Worm (Caenorhabditis elegans): ENCODE data around the gene bre-2.

Gene bre-2

ce11 chrIII:13123440-13123839, 16.0 kb downstream of the bre-2 start:
- TF ChIP-seq nfya-1 (tag; optimal IDR thresholded peaks at IDR 0.05; ENCODE audit: insufficient read depth) (peak; percentile 5), fkh-10 (GFP tag; optimal IDR thresholded peaks at IDR 0.05) (peak; percentile 69), nhr-77 (tag; optimal IDR thresholded peaks at IDR 0.05) (no peak)

DNA sequence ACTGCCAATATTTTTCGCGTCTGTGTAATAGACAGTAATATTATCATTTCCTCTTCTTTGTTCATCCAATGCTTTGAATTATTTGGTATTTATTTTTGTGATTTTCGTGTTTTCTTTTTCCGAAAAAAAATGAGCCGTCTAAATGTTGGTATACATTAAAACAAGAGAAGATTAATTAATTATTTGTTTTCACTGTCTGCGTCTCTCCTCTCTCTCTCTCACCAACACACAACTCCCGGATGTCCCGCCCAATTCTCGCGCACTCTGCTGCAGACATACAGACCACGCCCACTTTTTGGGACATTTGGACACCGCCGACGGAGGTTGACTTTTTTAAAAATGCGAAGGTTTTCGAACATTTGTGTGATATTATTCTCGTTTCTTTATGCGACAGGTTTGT, 19.9 kb downstream of the bre-2 start, which contains the start of gene zig-8:
Gene zig-8, plus strand, starts transcription at position 301 of the 400 bp plus-strand sequence.
- TF ChIP-seq R02D3.7 (tag; optimal IDR thresholded peaks at IDR 0.05) (no peak), ceh-82 (tag; optimal IDR thresholded peaks at IDR 0.05) (no peak), unc-62 (GFP tag; optimal IDR thresholded peaks at IDR 0.05) (no peak), ztf-4 (tag; optimal IDR thresholded peaks at IDR 0.05) (no peak), nhr-25 (tag; optimal IDR thresholded peaks at IDR 0.05) (no peak), nhr-67 (tag; optimal IDR thresholded peaks at IDR 0.05) (no peak), ceh-16 (tag; optimal IDR thresholded peaks at IDR 0.05) (no peak), nfya-1 (tag; optimal IDR thresholded peaks at IDR 0.05; ENCODE audit: insufficient read depth) (peak; percentile 33), pqm-1 (tag; optimal IDR thresholded peaks at IDR 0.05) (no peak)

DNA sequence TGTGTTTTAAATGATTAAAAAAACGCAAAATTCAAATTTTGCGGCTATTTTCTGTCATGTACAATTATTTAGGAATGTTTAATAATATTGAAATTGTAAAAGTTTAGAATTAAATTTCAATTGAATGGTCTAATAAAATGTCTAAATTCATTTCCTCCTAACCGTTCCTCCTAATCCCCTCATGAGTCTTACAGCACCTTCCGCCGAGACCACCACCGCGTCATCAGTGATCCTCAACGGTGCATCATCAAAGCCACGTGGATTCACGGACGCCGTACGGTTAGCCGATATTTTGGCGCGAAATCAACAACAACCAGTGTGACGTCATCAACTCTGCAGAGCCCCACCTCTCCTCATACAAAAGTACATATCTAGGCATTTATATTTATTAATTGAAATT, 21.0 kb downstream of the bre-2 start:
- TF ChIP-seq lin-39 (tag; optimal IDR thresholded peaks at IDR 0.05) = no peak
- no peak for TF ChIP-seq ztf-4 (tag; optimal IDR thresholded peaks at IDR 0.05)
- no peak for TF ChIP-seq lsy-12 (tag; optimal IDR thresholded peaks at IDR 0.05)
- no peak for TF ChIP-seq aly-2 (tag; optimal IDR thresholded peaks at IDR 0.05)
- TF ChIP-seq snpc-4 (tag; optimal IDR thresholded peaks at IDR 0.05) = no peak
- no peak for TF ChIP-seq ceh-28 (tag; optimal IDR thresholded peaks at IDR 0.05)
- no peak for TF ChIP-seq fkh-10 (GFP tag; optimal IDR thresholded peaks at IDR 0.05)
- no peak for TF ChIP-seq mml-1 (tag; optimal IDR thresholded peaks at IDR 0.05)
- no peak for TF ChIP-seq egl-5 (tag; optimal IDR thresholded peaks at IDR 0.05)
- TF ChIP-seq ceh-9 (tag; optimal IDR thresholded peaks at IDR 0.05) = no peak
- no peak for TF ChIP-seq ceh-82 (tag; optimal IDR thresholded peaks at IDR 0.05)
- no peak for TF ChIP-seq pha-4 (tag; optimal IDR thresholded peaks at IDR 0.05)
- no peak for TF ChIP-seq elt-1 (tag; optimal IDR thresholded peaks at IDR 0.05)
- TF ChIP-seq unc-62 (GFP tag; optimal IDR thresholded peaks at IDR 0.05) = no peak
- no peak for TF ChIP-seq elt-2 (tag; optimal IDR thresholded peaks at IDR 0.05)
- no peak for TF ChIP-seq sea-2 (GFP tag; optimal IDR thresholded peaks at IDR 0.05)
- no peak for TF ChIP-seq nfya-1 (tag; optimal IDR thresholded peaks at IDR 0.05; ENCODE audit: insufficient read depth)
- TF ChIP-seq eor-1 (tag; optimal IDR thresholded peaks at IDR 0.05) = no peak
- no peak for TF ChIP-seq ceh-16 (tag; optimal IDR thresholded peaks at IDR 0.05)

DNA sequence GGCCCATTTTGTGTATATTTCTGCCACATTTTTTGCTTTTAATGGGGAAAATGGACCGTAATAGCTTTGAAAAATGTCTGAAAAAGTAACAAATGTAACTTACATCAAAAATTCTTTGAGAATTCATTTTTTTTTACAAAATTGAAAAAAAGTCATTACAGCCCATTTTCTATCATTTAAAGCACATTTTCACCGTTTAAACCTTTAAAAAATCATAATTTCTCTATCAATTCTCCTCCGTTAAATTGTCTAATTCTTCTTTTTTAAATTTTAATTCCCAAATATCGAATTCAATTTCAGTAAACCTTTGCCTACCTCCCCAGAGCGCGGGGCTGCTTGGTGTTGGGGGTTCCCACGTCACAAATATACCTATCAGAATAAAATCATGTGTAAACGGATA, 32.1 kb downstream of the bre-2 start, which contains the start of gene dhhc-8:
Gene dhhc-8, plus strand, starts transcription at position 301 of the 400 bp plus-strand sequence.
- TF ChIP-seq egl-27 (tag; optimal IDR thresholded peaks at IDR 0.05) (no peak), ceh-9 (tag; optimal IDR thresholded peaks at IDR 0.05) (no peak), mdl-1 (tag; optimal IDR thresholded peaks at IDR 0.05) (no peak), nhr-237 (tag; optimal IDR thresholded peaks at IDR 0.05) (no peak), mml-1 (tag; optimal IDR thresholded peaks at IDR 0.05) (no peak), nhr-11 (tag; optimal IDR thresholded peaks at IDR 0.05) (no peak), ceh-28 (tag; optimal IDR thresholded peaks at IDR 0.05) (no peak), nhr-77 (tag; optimal IDR thresholded peaks at IDR 0.05) (no peak), nhr-43 (tag; optimal IDR thresholded peaks at IDR 0.05; ENCODE audit: poor library complexity, severe bottlenecking) (no peak), ztf-11 (tag; optimal IDR thresholded peaks at IDR 0.05) (no peak), fkh-2 (tag; optimal IDR thresholded peaks at IDR 0.05) (no peak), ama-1 (optimal IDR thresholded peaks at IDR 0.05) (no peak), snpc-4 (tag; optimal IDR thresholded peaks at IDR 0.05) (no peak)

- no peak for TF ChIP-seq fos-1 (tag; optimal IDR thresholded peaks at IDR 0.05)
- no peak for TF ChIP-seq R02D3.7 (tag; optimal IDR thresholded peaks at IDR 0.05)
- peak; percentile 38 for TF ChIP-seq lin-15B (tag; optimal IDR thresholded peaks at IDR 0.05)
- peak; percentile 76 for TF ChIP-seq nfya-1 (tag; optimal IDR thresholded peaks at IDR 0.05; ENCODE audit: insufficient read depth)
- no peak for TF ChIP-seq lsy-12 (tag; optimal IDR thresholded peaks at IDR 0.05)
- no peak for TF ChIP-seq nhr-23 (tag; optimal IDR thresholded peaks at IDR 0.05)
- no peak for TF ChIP-seq ztf-11 (tag; optimal IDR thresholded peaks at IDR 0.05)
- TF ChIP-seq ceh-16 (tag; optimal IDR thresholded peaks at IDR 0.05) = no peak
- peak; percentile 5 for TF ChIP-seq ama-1 (optimal IDR thresholded peaks at IDR 0.05)
- TF ChIP-seq nhr-12 (tag; optimal IDR thresholded peaks at IDR 0.05) = no peak
- TF ChIP-seq lin-39 (tag; optimal IDR thresholded peaks at IDR 0.05) = peak; percentile 43
- TF ChIP-seq elt-1 (tag; optimal IDR thresholded peaks at IDR 0.05) = no peak
- TF ChIP-seq fkh-2 (tag; optimal IDR thresholded peaks at IDR 0.05) = no peak
- TF ChIP-seq skn-1 (tag; optimal IDR thresholded peaks at IDR 0.05) = no peak
- no peak for TF ChIP-seq unc-39 (tag; optimal IDR thresholded peaks at IDR 0.05)
- TF ChIP-seq nhr-43 (tag; optimal IDR thresholded peaks at IDR 0.05; ENCODE audit: poor library complexity, severe bottlenecking) = no peak
- TF ChIP-seq egl-5 (tag; optimal IDR thresholded peaks at IDR 0.05) = peak; percentile 58
- TF ChIP-seq nhr-25 (tag; optimal IDR thresholded peaks at IDR 0.05) = no peak
- TF ChIP-seq sea-2 (GFP tag; optimal IDR thresholded peaks at IDR 0.05) = no peak
- no peak for TF ChIP-seq nhr-237 (tag; optimal IDR thresholded peaks at IDR 0.05)
- peak; percentile 40 for TF ChIP-seq fkh-10 (GFP tag; optimal IDR thresholded peaks at IDR 0.05)
- TF ChIP-seq hmg-11 (tag; optimal IDR thresholded peaks at IDR 0.05) = peak; percentile 65
These were observed 33.5 kb downstream of the bre-2 start for ce11 chrIII:13105911-13106310.
